Worm (Caenorhabditis elegans) whole organism, L4 larva: Measurements from ENCODE around the gene Y65A5A.1.

Experiments
- D1046.2 ChIP-seq: fragments of 200-800 bp; sonication (Bioruptor generic); IDR thresholded peaks from 2 replicates; pipeline ENCODE4 v1.3.6; 2022; ENCODE audit warnings: missing genetic modification characterization, missing compliant biosample characterization
- T26A8.4 ChIP-seq: fragments of 200-800 bp; sonication (Bioruptor generic); IDR thresholded peaks from 2 replicates; pipeline ENCODE4 v1.3.6; 2022; ENCODE audit warnings: missing genetic modification characterization, missing compliant biosample characterization
- ZK337.2 ChIP-seq: fragments of 200-800 bp; sonication (Bioruptor generic); IDR thresholded peaks from 2 replicates; pipeline ENCODE4 v1.3.6; 2022; ENCODE audit warnings: missing genetic modification reagents, missing genetic modification characterization, missing compliant biosample characterization
- ama-1 ChIP-seq: fragments of 150-350 bp; optimal IDR thresholded peaks from 2 replicates; lab custom pipeline; 2014; ENCODE audit warnings: inconsistent platforms, mixed read lengths
- attf-4 ChIP-seq: sonication (generic microtip); optimal IDR thresholded peaks from 3 replicates; lab custom pipeline; 2017; ENCODE audit warnings: missing biosample characterization, missing genetic modification characterization
- ceh-20 ChIP-seq: fragments of 200-800 bp; sonication (Bioruptor generic); IDR thresholded peaks from 2 replicates; pipeline ENCODE4 v1.3.6; 2022; ENCODE audit warnings: missing genetic modification reagents, missing genetic modification characterization, missing compliant biosample characterization
- ceh-32 ChIP-seq: sonication (generic microtip); optimal IDR thresholded peaks from 2 replicates; lab custom pipeline; 2016; ENCODE audit warnings: mild to moderate bottlenecking, missing genetic modification characterization, missing compliant biosample characterization; ENCODE audit not compliant: poor library complexity
- cey-2 ChIP-seq: sonication (generic microtip); optimal IDR thresholded peaks from 3 replicates; lab custom pipeline; 2017; ENCODE audit warnings: missing genetic modification characterization, mild to moderate bottlenecking, missing compliant biosample characterization, antibody characterized with exemption, borderline replicate concordance; ENCODE audit not compliant: insufficient read depth
- daf-8 ChIP-seq: fragments of 200-800 bp; sonication (Bioruptor generic); IDR thresholded peaks from 2 replicates; pipeline ENCODE4 v1.3.6; 2022; ENCODE audit warnings: missing genetic modification characterization, missing compliant biosample characterization
- duxl-1 ChIP-seq: sonication (generic microtip); optimal IDR thresholded peaks from 2 replicates; lab custom pipeline; 2016; ENCODE audit warnings: mild to moderate bottlenecking, missing genetic modification characterization, moderate library complexity, missing compliant biosample characterization; ENCODE audit not compliant: poor library complexity
- dve-1 ChIP-seq: sonication (generic microtip); optimal IDR thresholded peaks from 2 replicates; lab custom pipeline; 2017; ENCODE audit warnings: antibody characterized with exemption, mild to moderate bottlenecking, missing genetic modification characterization, missing compliant biosample characterization; ENCODE audit not compliant: insufficient read depth
- egl-43 ChIP-seq: fragments of 200-800 bp; sonication (Bioruptor generic); IDR thresholded peaks from 2 replicates; pipeline ENCODE4 v1.3.6; 2022; ENCODE audit warnings: missing genetic modification reagents, missing genetic modification characterization, missing compliant biosample characterization
- fkh-10 ChIP-seq: fragments of 150-350 bp; optimal IDR thresholded peaks from 2 replicates; lab custom pipeline; 2014; ENCODE audit warnings: missing biosample characterization, missing genetic modification reagents, missing genetic modification characterization
- fos-1 ChIP-seq: fragments of 150-350 bp; optimal IDR thresholded peaks from 2 replicates; lab custom pipeline; 2014; ENCODE audit warnings: missing biosample characterization, missing genetic modification characterization
- hif-1 ChIP-seq, 2 experiments: sonication (generic microtip); optimal IDR thresholded peaks; 2 replicates each; lab custom pipeline; 2016 to 2017; ENCODE audit warnings: missing compliant biosample characterization in 2 of 2, missing genetic modification characterization in 2 of 2, missing genetic modification reagents in 2 of 2, missing genotype in 2 of 2, mild to moderate bottlenecking in 1 of 2
- hlh-11 ChIP-seq: fragments of 200-800 bp; sonication (Bioruptor generic); optimal IDR thresholded peaks from 2 replicates; lab custom pipeline; 2018; ENCODE audit warnings: mild to moderate bottlenecking, missing genetic modification characterization, missing compliant biosample characterization
- lim-7 ChIP-seq: fragments of 200-800 bp; sonication (Bioruptor generic); IDR thresholded peaks from 2 replicates; pipeline ENCODE4 v1.3.6; 2022; ENCODE audit warnings: missing genetic modification characterization, missing compliant biosample characterization
- lin-1 ChIP-seq: fragments of 200-800 bp; sonication (Bioruptor generic); IDR thresholded peaks from 2 replicates; pipeline ENCODE4 v1.3.6; 2022; ENCODE audit warnings: missing genetic modification reagents, missing genetic modification characterization, missing compliant biosample characterization
- lin-38 ChIP-seq: fragments of 200-800 bp; sonication (Bioruptor generic); IDR thresholded peaks from 2 replicates; pipeline ENCODE4 v1.3.6; 2022; ENCODE audit warnings: missing genetic modification reagents, missing genetic modification characterization, missing compliant biosample characterization
- lsy-2 ChIP-seq, 2 experiments: fragments of 150-350 bp in 1 of 2; sonication (generic microtip) in 1 of 2; optimal IDR thresholded peaks; 2 replicates each; lab custom pipeline; 2014 to 2017; ENCODE audit warnings: missing biosample characterization in 2 of 2, missing genetic modification characterization in 2 of 2
- madf-9 ChIP-seq: fragments of 200-800 bp; sonication (Bioruptor generic); conservative IDR thresholded peaks from 2 replicates; pipeline ENCODE4 v1.3.6; 2022; ENCODE audit warnings: missing genetic modification reagents, missing genetic modification characterization, missing compliant biosample characterization
- mdt-29 ChIP-seq: fragments of 200-800 bp; sonication (Bioruptor generic); IDR thresholded peaks from 2 replicates; pipeline ENCODE4 v1.3.6; 2022; ENCODE audit warnings: missing genetic modification reagents, missing genetic modification characterization, missing compliant biosample characterization
- mep-1 ChIP-seq: fragments of 150-350 bp; sonication (generic microtip); optimal IDR thresholded peaks from 3 replicates; lab custom pipeline; 2014; ENCODE audit warnings: missing biosample characterization, missing genetic modification characterization
- mes-2 ChIP-seq: sonication (generic microtip); optimal IDR thresholded peaks from 2 replicates; lab custom pipeline; 2016; ENCODE audit warnings: missing genotype, mild to moderate bottlenecking, missing genetic modification characterization, missing compliant biosample characterization; ENCODE audit not compliant: poor library complexity, severe bottlenecking
- nhr-102 ChIP-seq: sonication (generic microtip); optimal IDR thresholded peaks from 2 replicates; lab custom pipeline; 2016; ENCODE audit warnings: mild to moderate bottlenecking, missing genetic modification characterization, moderate library complexity, missing compliant biosample characterization
- nhr-11 ChIP-seq: fragments of 150-350 bp; optimal IDR thresholded peaks from 2 replicates; lab custom pipeline; 2014; ENCODE audit warnings: missing biosample characterization, missing genetic modification characterization
- nhr-28 ChIP-seq: fragments of 150-350 bp; optimal IDR thresholded peaks from 2 replicates; lab custom pipeline; 2014; ENCODE audit warnings: missing biosample characterization, missing genetic modification characterization
- nhr-42 ChIP-seq: fragments of 200-800 bp; sonication (Bioruptor generic); IDR thresholded peaks from 2 replicates; pipeline ENCODE4 v1.3.6; 2022; ENCODE audit warnings: missing genetic modification characterization, missing compliant biosample characterization
- pha-4 ChIP-seq, 2 experiments: fragments of 150-350 bp in 1 of 2; fragments of 200-800 bp in 1 of 2; sonication (Bioruptor generic) in 1 of 2; IDR thresholded peaks in 1 of 2; optimal IDR thresholded peaks in 1 of 2; 2 replicates each; pipeline versions ENCODE4 v1.3.6 to Lab custom; 2014 to 2022; ENCODE audit warnings: missing genetic modification characterization in 2 of 2, missing genetic modification reagents in 2 of 2, missing biosample characterization in 1 of 2, missing compliant biosample characterization in 1 of 2
- pqm-1 ChIP-seq: sonication (generic microtip); optimal IDR thresholded peaks from 2 replicates; lab custom pipeline; 2017; ENCODE audit warnings: missing biosample characterization, missing genetic modification characterization
- rbr-2 ChIP-seq: sonication (generic microtip); optimal IDR thresholded peaks from 2 replicates; lab custom pipeline; 2016; ENCODE audit warnings: missing genotype, missing genetic modification characterization, missing compliant biosample characterization
- set-16 ChIP-seq: fragments of 200-800 bp; sonication (Bioruptor generic); IDR thresholded peaks from 2 replicates; pipeline ENCODE4 v1.3.6; 2022; ENCODE audit warnings: missing genetic modification reagents, missing genetic modification characterization, missing compliant biosample characterization
- skn-1 ChIP-seq: fragments of 150-350 bp; optimal IDR thresholded peaks from 2 replicates; lab custom pipeline; 2014; ENCODE audit warnings: missing biosample characterization, missing genetic modification characterization
- snpc-1.2 ChIP-seq: fragments of 200-800 bp; sonication (Bioruptor generic); IDR thresholded peaks from 2 replicates; pipeline ENCODE4 v1.3.6; 2022; ENCODE audit warnings: missing genetic modification reagents, missing genetic modification characterization, missing compliant biosample characterization
- spr-3 ChIP-seq: fragments of 200-800 bp; sonication (Bioruptor generic); optimal IDR thresholded peaks from 2 replicates; lab custom pipeline; 2018; ENCODE audit warnings: mild to moderate bottlenecking, missing genetic modification characterization, missing compliant biosample characterization
- zag-1 ChIP-seq: fragments of 150-350 bp; optimal IDR thresholded peaks from 2 replicates; lab custom pipeline; 2014; ENCODE audit warnings: missing biosample characterization, missing genetic modification characterization
- zfp-3 ChIP-seq: fragments of 200-800 bp; sonication (Bioruptor generic); conservative IDR thresholded peaks from 2 replicates; pipeline ENCODE4 v1.3.6; 2022; ENCODE audit warnings: missing genetic modification reagents, missing genetic modification characterization, missing compliant biosample characterization
- ztf-11 ChIP-seq: fragments of 150-350 bp; optimal IDR thresholded peaks from 2 replicates; lab custom pipeline; 2014; ENCODE audit warnings: missing biosample characterization, missing genetic modification characterization
- ztf-7 ChIP-seq: fragments of 150-350 bp; optimal IDR thresholded peaks from 2 replicates; lab custom pipeline; 2014; ENCODE audit warnings: missing biosample characterization, missing genetic modification characterization

Y65A5A.1 gene

DNA sequence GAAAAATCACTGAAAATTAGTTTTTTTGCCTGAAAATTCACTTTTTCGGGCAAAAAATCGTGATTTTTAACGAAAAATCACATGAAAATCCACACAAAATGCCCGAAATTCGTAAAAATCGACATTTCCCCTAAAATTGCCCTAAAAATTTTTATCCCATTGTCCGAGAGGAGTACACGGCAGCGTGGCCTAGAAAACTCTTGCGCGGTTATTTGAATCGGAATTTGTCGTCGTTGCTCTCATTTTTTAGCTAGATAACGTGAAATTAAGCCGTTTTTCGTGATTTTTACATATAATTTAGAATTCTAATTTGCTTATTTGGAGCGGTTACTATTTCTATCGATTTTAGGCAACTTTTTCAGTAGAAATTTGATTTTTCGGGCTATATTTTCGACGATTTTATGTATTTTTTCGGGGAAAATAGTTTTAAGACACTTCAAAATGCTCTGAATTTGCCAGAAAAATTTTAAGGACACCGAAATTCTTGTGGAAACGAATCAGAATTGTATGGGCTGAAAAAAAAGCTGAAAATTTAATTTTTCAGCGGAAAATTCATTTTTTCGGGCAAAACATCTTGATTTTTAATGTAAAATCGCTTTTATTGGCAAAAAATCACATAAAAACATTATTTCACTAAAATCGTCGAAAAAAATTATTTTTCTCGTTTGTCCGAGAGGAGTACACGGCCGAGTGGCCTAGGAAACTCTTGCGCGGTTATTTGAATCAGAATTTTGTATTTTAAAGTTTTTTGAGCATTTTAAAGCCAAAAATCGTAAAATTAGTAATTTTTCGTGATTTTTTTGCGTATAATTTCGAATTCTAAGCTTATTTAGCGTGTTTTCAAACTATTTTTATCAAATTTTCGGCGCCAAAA, 15.7 kb upstream of the Y65A5A.1 start (continued):
- TF ChIP-seq ceh-20 (GFP tag; lab: Robert Waterston, UW) (peak; percentile 62), skn-1 (tag; lab: Kevin White, UChicago) (no peak), lsy-2 (tag; optimal IDR thresholded peaks at IDR 0.05; lab: Kevin White, UChicago) (peak in 1 of 2 experiments; percentile 75), D1046.2 (GFP tag; lab: Robert Waterston, UW) (peak; percentile 50; the same call in 1 of the 2 replicates), nhr-102 (peak; percentile 33), mes-2 (tag; lab: Kevin White, UChicago) (peak; percentile 99), T26A8.4 (GFP tag; lab: Robert Waterston, UW) (peak; percentile 60), dve-1 (peak; percentile 51), duxl-1 (tag; lab: Kevin White, UChicago) (peak; percentile 86), cey-2 (tag; lab: Kevin White, UChicago) (no peak), ZK337.2 (GFP tag; lab: Robert Waterston, UW) (peak; percentile 97), egl-43 (no peak), pqm-1 (tag; lab: Kevin White, UChicago) (no peak), mdt-29 (peak; percentile 65; the same call in 1 of the 2 replicates), hlh-11 (tag; lab: Kevin White, UChicago) (peak; percentile 26), fos-1 (tag; lab: Kevin White, UChicago) (no peak), lim-7 (no peak), nhr-42 (GFP tag; lab: Robert Waterston, UW) (0 out of 2 replicates have a peak, but pooled peaks have one; percentile 67), daf-8 (no peak), lin-38 (GFP tag; lab: Robert Waterston, UW) (peak; percentile 76), attf-4 (tag; lab: Kevin White, UChicago) (no peak), mep-1 (tag; lab: Kevin White, UChicago) (peak; percentile 31), set-16 (no peak), madf-9 (GFP tag; lab: Robert Waterston, UW) (peak; percentile 82), nhr-28 (tag; lab: Kevin White, UChicago) (peak; percentile 18), ama-1 (lab: Kevin White, UChicago) (no peak), lin-1 (GFP tag; lab: Robert Waterston, UW) (no peak), zfp-3 (0 out of 2 replicates have a peak, but pooled peaks have one; percentile 50), ztf-11 (tag; lab: Kevin White, UChicago) (no peak), nhr-11 (tag; lab: Kevin White, UChicago) (no peak), rbr-2 (tag; lab: Kevin White, UChicago) (peak; percentile 11), zag-1 (tag; lab: Kevin White, UChicago) (no peak), snpc-1.2 (GFP tag; lab: Robert Waterston, UW) (peak; percentile 96), pha-4 (GFP tag; IDR thresholded peaks at IDR 0.05; lab: Robert Waterston, UW) (peak; percentile 23; the same call in 1 of the 2 replicates), pha-4 (tag; optimal IDR thresholded peaks at IDR 0.05; lab: Kevin White, UChicago) (no peak), hif-1 (tag; optimal IDR thresholded peaks at IDR 0.05; lab: Kevin White, UChicago) (peak; percentile 73 to 98), fkh-10 (GFP tag; lab: Kevin White, UChicago) (no peak), ztf-7 (tag; lab: Kevin White, UChicago) (peak; percentile 17)

DNA sequence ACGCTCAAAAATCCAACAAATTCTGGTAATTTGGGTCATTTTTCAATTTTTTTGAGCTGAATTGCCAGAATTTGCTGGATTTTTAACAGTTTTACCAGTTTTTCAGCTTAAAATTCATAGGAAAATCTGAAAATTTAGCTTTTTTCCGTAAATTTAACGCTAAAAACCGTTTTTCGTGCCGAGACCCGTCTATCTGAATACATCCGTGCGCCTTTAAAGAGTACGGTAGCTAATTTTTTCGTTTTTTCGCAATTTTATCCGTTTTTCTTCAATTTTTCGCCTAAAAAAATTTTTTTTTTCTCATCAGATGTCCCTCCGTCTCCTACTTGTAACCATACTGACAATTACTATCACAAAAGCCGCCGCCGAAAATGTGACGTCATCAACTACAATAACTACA, 12.1 kb upstream of the Y65A5A.1 start, which contains the start of gene Y65A5A.2:
Gene Y65A5A.2 (plus strand): TSS at position 308 of the 400 bp plus-strand sequence.
- TF ChIP-seq spr-3 (GFP tag; lab: Kevin White, UChicago): no peak
- TF ChIP-seq ceh-32 (tag; lab: Kevin White, UChicago): no peak
- TF ChIP-seq snpc-1.2 (GFP tag; lab: Robert Waterston, UW): 0 out of 2 replicates have a peak, but pooled peaks have one; percentile 47
